Worm (Caenorhabditis elegans) whole organism, L4 larva: ENCODE measurements around the gene T08A11.1.

Experiments
- nhr-11 ChIP-seq: fragments of 150-350 bp; optimal IDR thresholded peaks from 2 replicates; lab custom pipeline; 2014; ENCODE audit warnings: missing biosample characterization, missing genetic modification characterization
- unc-39 ChIP-seq: sonication (generic microtip); optimal IDR thresholded peaks from 2 replicates; lab custom pipeline; 2017; ENCODE audit warnings: missing biosample characterization, missing genetic modification characterization

DNA sequence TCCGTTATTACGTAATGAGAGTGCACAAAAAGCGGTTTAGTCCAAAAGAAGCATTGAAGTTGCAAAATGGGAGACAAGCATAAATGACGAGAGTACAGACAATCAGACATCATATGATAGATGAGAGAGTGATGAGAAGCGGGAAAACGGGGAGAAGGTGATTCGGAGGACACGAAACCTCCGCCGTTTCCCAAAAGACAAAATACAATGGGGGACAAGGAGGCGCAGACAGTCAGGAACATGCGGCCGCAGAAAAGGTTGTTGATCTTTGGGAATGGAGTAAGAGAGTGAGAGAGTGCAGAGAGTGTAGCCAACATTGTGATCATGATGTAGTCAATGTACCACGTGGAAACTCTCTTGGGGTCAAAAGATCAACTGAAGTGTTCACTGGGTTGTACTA is 25.3 kb downstream of the T08A11.1 start:
- TF ChIP-seq unc-39: no peak
- TF ChIP-seq nhr-11 (tag; lab: Kevin White, UChicago): peak; percentile 100
